Worm (Caenorhabditis elegans): ENCODE data around the gene ceh-1.

DNA sequence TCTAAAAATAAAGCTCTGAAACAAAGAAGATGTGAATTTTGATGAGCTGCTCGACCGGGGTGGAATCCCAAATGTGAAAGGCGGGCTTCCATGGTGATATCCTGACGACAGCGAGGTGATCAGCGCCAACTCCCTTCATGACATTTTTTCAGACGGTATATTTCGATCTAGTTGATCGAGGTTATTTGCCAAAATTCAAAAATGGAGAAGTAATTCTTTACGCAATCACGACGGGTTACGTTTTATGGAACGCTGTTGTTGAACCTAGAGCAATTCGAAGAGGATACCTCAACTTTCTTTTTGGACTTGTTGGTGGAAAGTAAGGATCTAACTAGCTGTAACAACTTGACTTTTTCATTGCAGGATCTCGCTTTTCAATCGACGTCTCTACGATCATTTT lies 22.7 kb upstream of the ceh-1 start:
- no peak for TF ChIP-seq F13H6.1 (tag; optimal IDR thresholded peaks at IDR 0.05)
- no peak for TF ChIP-seq snpc-4 (tag; optimal IDR thresholded peaks at IDR 0.05)
- no peak for TF ChIP-seq nhr-21 (tag; optimal IDR thresholded peaks at IDR 0.05)
- TF ChIP-seq sma-9 (GFP tag; optimal IDR thresholded peaks at IDR 0.05), result no peak
- TF ChIP-seq sma-9 (tag; optimal IDR thresholded peaks at IDR 0.05), result no peak
- no peak for TF ChIP-seq mab-5 (tag; optimal IDR thresholded peaks at IDR 0.05)
- TF ChIP-seq mdl-1 (tag; optimal IDR thresholded peaks at IDR 0.05), result no peak

All from whole organism, L2 larva.